Fruit fly (Drosophila melanogaster) whole organism, adult: ENCODE data around the gene temp.

ENCODE experiments used
- CG11617 ChIP-seq: fragments of 200-800 bp; sonication (Bioruptor generic); optimal IDR thresholded peaks from 2 replicates; lab custom pipeline; 2017; ENCODE audit warnings: mild to moderate bottlenecking, missing biosample characterization, missing genetic modification reagents, missing genetic modification characterization
- CG12768 ChIP-seq: fragments of 200-800 bp; sonication (Bioruptor generic); optimal IDR thresholded peaks from 2 replicates; lab custom pipeline; 2017; ENCODE audit warnings: missing biosample characterization, missing genetic modification characterization, mild to moderate bottlenecking, moderate library complexity, missing genetic modification reagents
- CG1620 ChIP-seq: fragments of 200-800 bp; sonication (Bioruptor generic); optimal IDR thresholded peaks from 2 replicates; lab custom pipeline; 2016; ENCODE audit warnings: missing biosample characterization, missing genetic modification characterization
- CG33017 ChIP-seq: fragments of 200-800 bp; sonication (Bioruptor generic); optimal IDR thresholded peaks from 2 replicates; lab custom pipeline; 2018; ENCODE audit warnings: missing biosample characterization, mild to moderate bottlenecking, missing genetic modification characterization, moderate library complexity
- CG7045 ChIP-seq: fragments of 200-800 bp; sonication (Bioruptor generic); optimal IDR thresholded peaks from 2 replicates; lab custom pipeline; 2017; ENCODE audit warnings: missing biosample characterization, mild to moderate bottlenecking, missing genetic modification characterization
- CG7101 ChIP-seq: fragments of 200-800 bp; sonication (Bioruptor generic); optimal IDR thresholded peaks from 2 replicates; lab custom pipeline; 2018; ENCODE audit warnings: missing biosample characterization, mild to moderate bottlenecking, missing genetic modification characterization, moderate library complexity
- Clk ChIP-seq: fragments of 200-800 bp; sonication (Bioruptor generic); optimal IDR thresholded peaks from 2 replicates; lab custom pipeline; 2017; ENCODE audit warnings: missing biosample characterization, missing genetic modification characterization
- Crg-1 ChIP-seq: fragments of 200-800 bp; sonication (Bioruptor generic); optimal IDR thresholded peaks from 2 replicates; lab custom pipeline; 2016; ENCODE audit warnings: missing biosample characterization, missing genetic modification characterization
- Mnt ChIP-seq: fragments of 200-800 bp; sonication (Bioruptor generic); optimal IDR thresholded peaks from 2 replicates; lab custom pipeline; 2016; ENCODE audit warnings: missing biosample characterization, mild to moderate bottlenecking, missing genetic modification characterization
- bab1 ChIP-seq: fragments of 200-800 bp; sonication (Bioruptor generic); optimal IDR thresholded peaks from 3 replicates; lab custom pipeline; 2019; ENCODE audit warnings: missing biosample characterization, mild to moderate bottlenecking, missing genetic modification characterization, moderate library complexity
- cic ChIP-seq: fragments of 200-800 bp; sonication (Bioruptor generic); optimal IDR thresholded peaks from 2 replicates; lab custom pipeline; 2017; ENCODE audit warnings: missing biosample characterization, mild to moderate bottlenecking, missing genetic modification characterization, moderate library complexity
- cnc ChIP-seq, 2 experiments: fragments of >200 bp; optimal IDR thresholded peaks; 2 replicates each; lab custom pipeline; 2017
- kay ChIP-seq: fragments of 200-800 bp; sonication (Bioruptor generic); peaks from one replicate; lab custom pipeline; 2016; ENCODE audit warnings: missing biosample characterization, missing genetic modification characterization, borderline replicate concordance
- tj ChIP-seq: fragments of 200-800 bp; sonication (Bioruptor generic); optimal IDR thresholded peaks from 3 replicates; lab custom pipeline; 2017; ENCODE audit warnings: missing biosample characterization, mild to moderate bottlenecking, missing genetic modification characterization, moderate library complexity

dm6 chrX:2307564-2307963, 45.2 kb upstream of the temp start:
- no peak for TF ChIP-seq CG7101
- TF ChIP-seq Crg-1 (GFP tag; lab: Kevin White, UChicago), result no peak
- TF ChIP-seq tj (GFP tag; lab: Kevin White, UChicago), result no peak
- TF ChIP-seq CG33017, result no peak
- TF ChIP-seq cnc (optimal IDR thresholded peaks at IDR 0.05; lab: Kevin White, UChicago), result no peak
- TF ChIP-seq Clk (GFP tag; lab: Kevin White, UChicago), result no peak
- no peak for TF ChIP-seq CG1620 (GFP tag; lab: Kevin White, UChicago)
- TF ChIP-seq kay, result no peak
- TF ChIP-seq bab1 (GFP tag; lab: Kevin White, UChicago), result no peak
- no peak for TF ChIP-seq CG11617 (GFP tag; lab: Kevin White, UChicago)
- TF ChIP-seq cic (GFP tag; lab: Kevin White, UChicago), result no peak
- TF ChIP-seq Mnt, result no peak
- TF ChIP-seq CG12768, result no peak
- TF ChIP-seq CG7045 (GFP tag; lab: Kevin White, UChicago), result no peak
